Worm (Caenorhabditis elegans) whole organism, L1 larva: Measurements from ENCODE around the gene twk-48.
A peak's percentile ranks its signal among the peaks of the same experiment; 100 is the strongest.

Experiments used
- C34B4.2 ChIP-seq: sonication (generic microtip); optimal IDR thresholded peaks from 2 replicates; lab custom pipeline; 2017; ENCODE audit warnings: mild to moderate bottlenecking, missing genetic modification characterization, missing compliant biosample characterization
- alr-1 ChIP-seq: fragments of 200-800 bp; sonication (Bioruptor generic); optimal IDR thresholded peaks from 2 replicates; lab custom pipeline; 2018; ENCODE audit warnings: borderline replicate concordance, mild to moderate bottlenecking, missing genetic modification characterization, missing compliant biosample characterization
- ces-1 ChIP-seq: fragments of 150-350 bp; optimal IDR thresholded peaks from 2 replicates; lab custom pipeline; 2014; ENCODE audit warnings: missing biosample characterization, missing genetic modification reagents, missing genetic modification characterization
- lin-39 ChIP-seq: fragments of 150-350 bp; optimal IDR thresholded peaks from 2 replicates; lab custom pipeline; 2014; ENCODE audit warnings: missing biosample characterization, missing genetic modification reagents, missing genetic modification characterization
- lsy-2 ChIP-seq, 2 experiments: fragments of 150-350 bp; optimal IDR thresholded peaks; 2 replicates each; lab custom pipeline; 2014; ENCODE audit warnings: missing biosample characterization in 2 of 2, missing genetic modification characterization in 2 of 2
- nhr-11 ChIP-seq: fragments of 150-350 bp; optimal IDR thresholded peaks from 2 replicates; lab custom pipeline; 2014; ENCODE audit warnings: missing biosample characterization, missing genetic modification characterization
- nhr-12 ChIP-seq: sonication (generic microtip); optimal IDR thresholded peaks from 2 replicates; lab custom pipeline; 2017; ENCODE audit warnings: missing biosample characterization, missing genetic modification characterization
- nhr-90 ChIP-seq: sonication (generic microtip); optimal IDR thresholded peaks from 2 replicates; lab custom pipeline; 2016; ENCODE audit warnings: mild to moderate bottlenecking, missing genetic modification characterization, missing compliant biosample characterization; ENCODE audit not compliant: poor library complexity
- snpc-4 ChIP-seq: fragments of 150-350 bp; optimal IDR thresholded peaks from 2 replicates; lab custom pipeline; 2014; ENCODE audit warnings: missing biosample characterization, missing genetic modification characterization
- sox-4 ChIP-seq: sonication (generic microtip); optimal IDR thresholded peaks from 2 replicates; lab custom pipeline; 2016; ENCODE audit warnings: missing genetic modification characterization, missing compliant biosample characterization
- unc-62 ChIP-seq: fragments of 150-350 bp; optimal IDR thresholded peaks from 2 replicates; lab custom pipeline; 2014; ENCODE audit warnings: missing biosample characterization, missing genetic modification reagents, missing genetic modification characterization

DNA sequence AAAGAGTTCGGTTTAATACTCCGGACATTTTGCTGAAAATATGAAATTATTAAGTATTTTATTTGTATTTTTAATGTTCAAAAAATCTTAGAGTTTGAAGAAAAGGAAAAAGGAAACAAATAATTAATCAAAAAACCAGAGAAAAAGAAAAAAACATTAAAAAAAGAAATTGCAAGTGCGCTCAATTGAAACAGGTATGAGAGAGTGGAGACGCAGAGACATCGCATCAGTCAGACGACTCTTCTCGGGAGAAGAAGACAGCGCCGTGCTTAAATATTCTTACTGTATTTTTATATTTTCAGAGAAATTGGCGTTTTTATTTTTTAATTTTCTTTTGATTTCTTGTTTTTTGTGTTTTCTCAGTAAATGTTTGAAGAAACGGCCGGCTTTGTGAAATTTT lies 12.4 kb upstream of the twk-48 start, which contains the start of gene mrpl-36:
- TF ChIP-seq nhr-90, result no peak
- TF ChIP-seq ces-1, result no peak
- TF ChIP-seq lsy-2 (tag; optimal IDR thresholded peaks at IDR 0.05; lab: Kevin White, UChicago), result peak; percentile 50 to 61
- TF ChIP-seq snpc-4 (tag; lab: Kevin White, UChicago), result no peak
- no peak for TF ChIP-seq nhr-11 (tag; lab: Kevin White, UChicago)
- no peak for TF ChIP-seq nhr-12
- no peak for TF ChIP-seq lin-39 (tag; lab: Kevin White, UChicago)
- no peak for TF ChIP-seq unc-62
- TF ChIP-seq sox-4 (tag; lab: Kevin White, UChicago), result no peak
- TF ChIP-seq C34B4.2 (tag; lab: Kevin White, UChicago), result no peak
- no peak for TF ChIP-seq alr-1 (tag; lab: Kevin White, UChicago)
